Worm (Caenorhabditis elegans): ENCODE data around the gene F22B7.3.

F22B7.3 gene

ce11 chrIII:8678371-8678770 lies 29.7 kb downstream of the F22B7.3 start:
- TF ChIP-seq fkh-2 (tag; optimal IDR thresholded peaks at IDR 0.05) = no peak
- TF ChIP-seq lin-39 (tag; optimal IDR thresholded peaks at IDR 0.05) = peak; percentile 74
- TF ChIP-seq nhr-23 (tag; optimal IDR thresholded peaks at IDR 0.05) = peak; percentile 61
- no peak for TF ChIP-seq nhr-67 (tag; optimal IDR thresholded peaks at IDR 0.05)
- peak; percentile 34 for TF ChIP-seq skn-1 (tag; optimal IDR thresholded peaks at IDR 0.05)
- TF ChIP-seq ztf-11 (tag; optimal IDR thresholded peaks at IDR 0.05) = no peak
- peak; percentile 51 for TF ChIP-seq nhr-25 (tag; optimal IDR thresholded peaks at IDR 0.05)
- TF ChIP-seq pqm-1 (tag; optimal IDR thresholded peaks at IDR 0.05) = peak; percentile 26
- TF ChIP-seq nfya-1 (tag; optimal IDR thresholded peaks at IDR 0.05; ENCODE audit: insufficient read depth) = peak; percentile 71
- peak; percentile 30 for TF ChIP-seq egl-5 (tag; optimal IDR thresholded peaks at IDR 0.05)
- no peak for TF ChIP-seq mdl-1 (tag; optimal IDR thresholded peaks at IDR 0.05)
- TF ChIP-seq zag-1 (tag; optimal IDR thresholded peaks at IDR 0.05) = no peak
- TF ChIP-seq nhr-77 (tag; optimal IDR thresholded peaks at IDR 0.05) = no peak
- TF ChIP-seq ceh-82 (tag; optimal IDR thresholded peaks at IDR 0.05) = peak; percentile 12
- TF ChIP-seq elt-1 (tag; optimal IDR thresholded peaks at IDR 0.05) = no peak
- TF ChIP-seq ceh-16 (tag; optimal IDR thresholded peaks at IDR 0.05) = no peak
- TF ChIP-seq elt-3 (tag; optimal IDR thresholded peaks at IDR 0.05) = no peak
- TF ChIP-seq tbx-2 (tag; optimal IDR thresholded peaks at IDR 0.05) = peak; percentile 55
- no peak for TF ChIP-seq snpc-4 (tag; optimal IDR thresholded peaks at IDR 0.05)
- TF ChIP-seq lin-15B (tag; optimal IDR thresholded peaks at IDR 0.05) = peak; percentile 34
- TF ChIP-seq ztf-4 (tag; optimal IDR thresholded peaks at IDR 0.05) = peak; percentile 25
- TF ChIP-seq elt-2 (tag; optimal IDR thresholded peaks at IDR 0.05) = peak; percentile 15
- TF ChIP-seq nhr-43 (tag; optimal IDR thresholded peaks at IDR 0.05; ENCODE audit: poor library complexity, severe bottlenecking) = peak; percentile 67
- peak; percentile 61 for TF ChIP-seq jun-1 (tag; optimal IDR thresholded peaks at IDR 0.05)
- TF ChIP-seq fkh-10 (GFP tag; optimal IDR thresholded peaks at IDR 0.05) = no peak
- peak; percentile 90 for TF ChIP-seq hmg-11 (tag; optimal IDR thresholded peaks at IDR 0.05)
- TF ChIP-seq nhr-237 (tag; optimal IDR thresholded peaks at IDR 0.05) = no peak
- peak; percentile 71 for TF ChIP-seq pha-4 (tag; optimal IDR thresholded peaks at IDR 0.05)
- TF ChIP-seq nhr-11 (tag; optimal IDR thresholded peaks at IDR 0.05) = no peak
- no peak for TF ChIP-seq unc-62 (GFP tag; optimal IDR thresholded peaks at IDR 0.05)
- no peak for TF ChIP-seq nhr-76 (tag; optimal IDR thresholded peaks at IDR 0.05)
- TF ChIP-seq mml-1 (tag; optimal IDR thresholded peaks at IDR 0.05) = no peak
- peak; percentile 64 for TF ChIP-seq lsy-12 (tag; optimal IDR thresholded peaks at IDR 0.05)

- peak; percentile 6 for TF ChIP-seq lin-15B (tag; optimal IDR thresholded peaks at IDR 0.05)
- TF ChIP-seq nhr-43 (tag; optimal IDR thresholded peaks at IDR 0.05; ENCODE audit: poor library complexity, severe bottlenecking) = peak; percentile 3
- TF ChIP-seq eor-1 (tag; optimal IDR thresholded peaks at IDR 0.05) = no peak
- TF ChIP-seq snpc-4 (tag; optimal IDR thresholded peaks at IDR 0.05) = peak; percentile 14
- TF ChIP-seq unc-62 (GFP tag; optimal IDR thresholded peaks at IDR 0.05) = no peak
- TF ChIP-seq pha-4 (tag; optimal IDR thresholded peaks at IDR 0.05) = peak; percentile 11
- TF ChIP-seq mdl-1 (tag; optimal IDR thresholded peaks at IDR 0.05) = no peak
- peak; percentile 24 for TF ChIP-seq nfya-1 (tag; optimal IDR thresholded peaks at IDR 0.05; ENCODE audit: insufficient read depth)
Measured at ce11 chrIII:8683679-8684263, 35.1 kb downstream of the F22B7.3 start, which contains the start of gene fli-1. TSS of gene fli-1 (minus strand) at chrIII:8683736.

ce11 chrIII:8684421-8684820 lies 35.7 kb downstream of the F22B7.3 start, which contains the start of gene anmt-1:
TSS of gene anmt-1 (plus strand) at chrIII:8684808.
- no peak for TF ChIP-seq ama-1 (optimal IDR thresholded peaks at IDR 0.05)
- no peak for TF ChIP-seq ceh-16 (tag; optimal IDR thresholded peaks at IDR 0.05)
- TF ChIP-seq fkh-2 (tag; optimal IDR thresholded peaks at IDR 0.05) = no peak
- no peak for TF ChIP-seq elt-3 (tag; optimal IDR thresholded peaks at IDR 0.05)

ce11 chrIII:8685590-8686240 lies 37.0 kb downstream of the F22B7.3 start:
- TF ChIP-seq snpc-4 (tag; optimal IDR thresholded peaks at IDR 0.05) (no peak), daf-12 (tag; optimal IDR thresholded peaks at IDR 0.05) (no peak), ceh-28 (tag; optimal IDR thresholded peaks at IDR 0.05) (no peak), elt-2 (tag; optimal IDR thresholded peaks at IDR 0.05) (peak; percentile 28), tbx-2 (tag; optimal IDR thresholded peaks at IDR 0.05) (no peak), fkh-2 (tag; optimal IDR thresholded peaks at IDR 0.05) (no peak), ama-1 (optimal IDR thresholded peaks at IDR 0.05) (peak; percentile 13), ceh-16 (tag; optimal IDR thresholded peaks at IDR 0.05) (no peak), nhr-23 (tag; optimal IDR thresholded peaks at IDR 0.05) (peak; percentile 20), pqm-1 (tag; optimal IDR thresholded peaks at IDR 0.05) (no peak), nhr-43 (tag; optimal IDR thresholded peaks at IDR 0.05; ENCODE audit: poor library complexity, severe bottlenecking) (peak; percentile 71), mdl-1 (tag; optimal IDR thresholded peaks at IDR 0.05) (no peak), zag-1 (tag; optimal IDR thresholded peaks at IDR 0.05) (no peak), jun-1 (tag; optimal IDR thresholded peaks at IDR 0.05) (no peak), ztf-4 (tag; optimal IDR thresholded peaks at IDR 0.05) (no peak)
